Fruit fly (Drosophila melanogaster) whole organism, prepupa: ENCODE data around the gene Nepl21.

Source experiments
- Blimp-1 ChIP-seq: fragments of 200-800 bp; sonication (Bioruptor generic); optimal IDR thresholded peaks from 3 replicates; lab custom pipeline; 2017; ENCODE audit warnings: missing biosample characterization, missing genetic modification characterization, mild to moderate bottlenecking, moderate library complexity, missing genetic modification reagents
- CG11294 ChIP-seq: fragments of 200-800 bp; sonication (Bioruptor generic); IDR thresholded peaks from 2 replicates; pipeline ENCODE4 v1.3.6; 2022; ENCODE audit warnings: missing biosample characterization, missing genetic modification characterization
- CG11902 ChIP-seq: fragments of 200-800 bp; sonication (Bioruptor generic); optimal IDR thresholded peaks from 3 replicates; lab custom pipeline; 2016; ENCODE audit warnings: missing biosample characterization, missing genetic modification characterization
- CG15336 ChIP-seq: fragments of 200-800 bp; sonication (Bioruptor generic); IDR thresholded peaks from 2 replicates; pipeline ENCODE4 v1.3.6; 2022; ENCODE audit warnings: missing biosample characterization, missing genetic modification characterization
- CG1621 ChIP-seq: fragments of 200-800 bp; sonication (Bioruptor generic); optimal IDR thresholded peaks from 3 replicates; lab custom pipeline; 2018; ENCODE audit warnings: missing biosample characterization, mild to moderate bottlenecking, missing genetic modification characterization
- CG16779 ChIP-seq: fragments of 200-800 bp; sonication (Bioruptor generic); optimal IDR thresholded peaks from 3 replicates; lab custom pipeline; 2017; ENCODE audit warnings: missing biosample characterization, mild to moderate bottlenecking, missing genetic modification characterization
- CG31627 ChIP-seq: fragments of 200-800 bp; sonication (Bioruptor generic); optimal IDR thresholded peaks from 3 replicates; lab custom pipeline; 2016; ENCODE audit warnings: missing biosample characterization, missing genetic modification characterization
- CG32006 ChIP-seq: fragments of 200-800 bp; sonication (Bioruptor generic); optimal IDR thresholded peaks from 3 replicates; lab custom pipeline; 2017; ENCODE audit warnings: missing biosample characterization, mild to moderate bottlenecking, missing genetic modification characterization
- CG34406 ChIP-seq: fragments of 200-800 bp; sonication (Bioruptor generic); optimal IDR thresholded peaks from 3 replicates; lab custom pipeline; 2016; ENCODE audit warnings: missing biosample characterization, missing genetic modification characterization
- CG3919 ChIP-seq: fragments of 200-800 bp; sonication (Bioruptor generic); optimal IDR thresholded peaks from 3 replicates; lab custom pipeline; 2016; ENCODE audit warnings: missing biosample characterization, missing genetic modification characterization
- CG4318 ChIP-seq: fragments of 200-800 bp; sonication (Bioruptor generic); optimal IDR thresholded peaks from 3 replicates; lab custom pipeline; 2017; ENCODE audit warnings: missing biosample characterization, mild to moderate bottlenecking, missing genetic modification characterization
- CG6163 ChIP-seq: fragments of 200-800 bp; sonication (Bioruptor generic); IDR thresholded peaks from 3 replicates; pipeline ENCODE4 v1.3.6; 2022; ENCODE audit warnings: missing biosample characterization, missing genetic modification characterization
- CG6276 ChIP-seq: fragments of 200-800 bp; sonication (Bioruptor generic); optimal IDR thresholded peaks from 2 replicates; lab custom pipeline; 2017; ENCODE audit warnings: missing biosample characterization, mild to moderate bottlenecking, missing genetic modification characterization
- CG6792 ChIP-seq: fragments of 200-800 bp; sonication (Bioruptor generic); optimal IDR thresholded peaks from 3 replicates; lab custom pipeline; 2016; ENCODE audit warnings: missing biosample characterization, missing genetic modification characterization
- CG6808 ChIP-seq: fragments of 200-800 bp; sonication (Bioruptor generic); optimal IDR thresholded peaks from 3 replicates; lab custom pipeline; 2017; ENCODE audit warnings: missing biosample characterization, missing genetic modification characterization, mild to moderate bottlenecking, moderate library complexity, missing genetic modification reagents
- CG6854 ChIP-seq: fragments of 200-800 bp; sonication (Bioruptor generic); optimal IDR thresholded peaks from 2 replicates; lab custom pipeline; 2017; ENCODE audit warnings: missing biosample characterization, mild to moderate bottlenecking, missing genetic modification characterization
- CG7368 ChIP-seq: fragments of 200-800 bp; sonication (Bioruptor generic); optimal IDR thresholded peaks from 3 replicates; lab custom pipeline; 2016; ENCODE audit warnings: missing biosample characterization, missing genetic modification characterization
- CG8119 ChIP-seq: fragments of 200-800 bp; sonication (Bioruptor generic); IDR thresholded peaks from 3 replicates; pipeline ENCODE4 v1.3.6; 2022; ENCODE audit warnings: missing biosample characterization, missing genetic modification characterization
- CG8319 ChIP-seq: fragments of 200-800 bp; sonication (Bioruptor generic); optimal IDR thresholded peaks from 3 replicates; lab custom pipeline; 2016; ENCODE audit warnings: missing biosample characterization, missing genetic modification characterization
- CG8632 ChIP-seq: fragments of 200-800 bp; sonication (Bioruptor generic); optimal IDR thresholded peaks from 3 replicates; lab custom pipeline; 2016; ENCODE audit warnings: missing biosample characterization, missing genetic modification characterization
- CG9139 ChIP-seq: fragments of 200-800 bp; sonication (Bioruptor generic); optimal IDR thresholded peaks from 3 replicates; lab custom pipeline; 2017; ENCODE audit warnings: missing biosample characterization, mild to moderate bottlenecking, missing genetic modification characterization
- Eip75B ChIP-seq: fragments of 200-800 bp; sonication (Bioruptor generic); optimal IDR thresholded peaks from 3 replicates; lab custom pipeline; 2016; ENCODE audit warnings: missing biosample characterization, missing genetic modification characterization
- Eip78C ChIP-seq: fragments of 200-800 bp; sonication (Bioruptor generic); peaks from one replicate; lab custom pipeline; 2016; ENCODE audit warnings: missing biosample characterization, missing genetic modification characterization
- Eip93F ChIP-seq: fragments of 200-800 bp; sonication (Bioruptor generic); optimal IDR thresholded peaks from 2 replicates; lab custom pipeline; 2016; ENCODE audit warnings: missing biosample characterization, mild to moderate bottlenecking, missing genetic modification characterization
- Ets21C ChIP-seq: fragments of 200-800 bp; sonication (Bioruptor generic); optimal IDR thresholded peaks from 3 replicates; lab custom pipeline; 2016; ENCODE audit warnings: missing biosample characterization, missing genetic modification characterization
- Ets96B ChIP-seq: fragments of 200-800 bp; optimal IDR thresholded peaks from 2 replicates; lab custom pipeline; 2019; ENCODE audit warnings: missing biosample characterization, mild to moderate bottlenecking, missing genetic modification characterization, moderate library complexity
- Gug ChIP-seq: fragments of 200-800 bp; sonication (Bioruptor generic); IDR thresholded peaks from 2 replicates; pipeline ENCODE4 v1.3.6; 2022; ENCODE audit warnings: missing biosample characterization, missing genetic modification characterization
- Hr38 ChIP-seq: sonication (Bioruptor generic); optimal IDR thresholded peaks from 2 replicates; lab custom pipeline; 2016; ENCODE audit warnings: missing biosample characterization, missing genetic modification characterization
- Hr4 ChIP-seq: fragments of 200-800 bp; sonication (Bioruptor generic); optimal IDR thresholded peaks from 3 replicates; lab custom pipeline; 2016; ENCODE audit warnings: missing biosample characterization, missing genetic modification characterization
- Lpt ChIP-seq: fragments of 200-800 bp; sonication (Bioruptor generic); optimal IDR thresholded peaks from 3 replicates; lab custom pipeline; 2016; ENCODE audit warnings: missing biosample characterization, missing genetic modification characterization
- Met ChIP-seq: fragments of 200-800 bp; sonication (Bioruptor generic); optimal IDR thresholded peaks from 3 replicates; lab custom pipeline; 2016; ENCODE audit warnings: missing biosample characterization, missing genetic modification characterization
- OdsH ChIP-seq: fragments of 200-800 bp; sonication (Bioruptor generic); optimal IDR thresholded peaks from 3 replicates; lab custom pipeline; 2016; ENCODE audit warnings: missing biosample characterization, missing genetic modification characterization
- Smox ChIP-seq: fragments of 200-800 bp; sonication (Bioruptor generic); optimal IDR thresholded peaks from 3 replicates; lab custom pipeline; 2016; ENCODE audit warnings: missing biosample characterization, missing genetic modification characterization
- Sox14 ChIP-seq: fragments of 200-800 bp; sonication (Bioruptor generic); optimal IDR thresholded peaks from 3 replicates; lab custom pipeline; 2016; ENCODE audit warnings: missing biosample characterization, missing genetic modification characterization
- Sox15 ChIP-seq: fragments of 200-800 bp; sonication (Bioruptor generic); optimal IDR thresholded peaks from 3 replicates; lab custom pipeline; 2016; ENCODE audit warnings: missing biosample characterization, missing genetic modification characterization
- acj6 ChIP-seq: fragments of 200-800 bp; sonication (Bioruptor generic); optimal IDR thresholded peaks from 3 replicates; lab custom pipeline; 2016; ENCODE audit warnings: missing biosample characterization, missing genetic modification characterization
- cyc ChIP-seq: fragments of 200-800 bp; sonication (Bioruptor generic); optimal IDR thresholded peaks from 3 replicates; lab custom pipeline; 2016; ENCODE audit warnings: missing biosample characterization, missing genetic modification characterization
- dac ChIP-seq: fragments of 200-800 bp; sonication (Bioruptor generic); optimal IDR thresholded peaks from 2 replicates; lab custom pipeline; 2017; ENCODE audit warnings: missing biosample characterization, mild to moderate bottlenecking, missing genetic modification characterization
- eg ChIP-seq: fragments of 200-800 bp; sonication (Bioruptor generic); IDR thresholded peaks from 3 replicates; pipeline ENCODE4 v1.3.6; 2022; ENCODE audit warnings: missing biosample characterization, missing genetic modification characterization
- esn ChIP-seq: fragments of 200-800 bp; sonication (Bioruptor generic); optimal IDR thresholded peaks from 2 replicates; lab custom pipeline; 2016; ENCODE audit warnings: missing biosample characterization, mild to moderate bottlenecking, missing genetic modification characterization, moderate library complexity
- fd85E ChIP-seq: fragments of 200-800 bp; sonication (Bioruptor generic); optimal IDR thresholded peaks from 3 replicates; lab custom pipeline; 2016; ENCODE audit warnings: missing biosample characterization, missing genetic modification characterization
- fkh ChIP-seq: fragments of 200-800 bp; sonication (Bioruptor generic); optimal IDR thresholded peaks from 3 replicates; lab custom pipeline; 2017; ENCODE audit warnings: missing biosample characterization, mild to moderate bottlenecking, missing genetic modification characterization, moderate library complexity
- salr ChIP-seq, 2 experiments: fragments of 200-800 bp; sonication (Bioruptor generic); optimal IDR thresholded peaks; 3 replicates each; lab custom pipeline; 2016 to 2018; ENCODE audit warnings: missing biosample characterization in 2 of 2, missing genetic modification characterization in 2 of 2, mild to moderate bottlenecking in 1 of 2
- ss ChIP-seq, 2 experiments: fragments of 200-800 bp; sonication (Bioruptor generic); optimal IDR thresholded peaks; 2 replicates in 1 of 2; 3 replicates in 1 of 2; lab custom pipeline; 2017 to 2018; ENCODE audit warnings: mild to moderate bottlenecking in 2 of 2, missing biosample characterization in 2 of 2, missing genetic modification characterization in 2 of 2, moderate library complexity in 1 of 2
- svp ChIP-seq: fragments of 200-800 bp; sonication (Bioruptor generic); peaks from one replicate; lab custom pipeline; 2016; ENCODE audit warnings: missing biosample characterization, missing genetic modification characterization
- topi ChIP-seq: fragments of 200-800 bp; sonication (Bioruptor generic); optimal IDR thresholded peaks from 3 replicates; lab custom pipeline; 2016; ENCODE audit warnings: missing biosample characterization, missing genetic modification characterization
- vri ChIP-seq: fragments of 200-800 bp; sonication (Bioruptor generic); optimal IDR thresholded peaks from 3 replicates; lab custom pipeline; 2016; ENCODE audit warnings: missing biosample characterization, mild to moderate bottlenecking, missing genetic modification characterization

Gene Nepl21

dm6 chr3R:28891513-28892097, 8.1 kb downstream of the Nepl21 start:
- peak; percentile 65 for TF ChIP-seq CG6163 (GFP tag; lab: Robert Waterston, UW)
- peak; percentile 26 for TF ChIP-seq esn (GFP tag; lab: Kevin White, UChicago)
- no peak for TF ChIP-seq Hr38 (GFP tag; lab: Kevin White, UChicago)
- TF ChIP-seq OdsH (GFP tag; lab: Kevin White, UChicago), result no peak
- TF ChIP-seq CG6808, result no peak
- TF ChIP-seq Hr4 (GFP tag; lab: Kevin White, UChicago), result no peak
- peak; percentile 46; the same call in 1 of the 3 replicates for TF ChIP-seq eg (GFP tag; lab: Robert Waterston, UW)
- no peak for TF ChIP-seq CG4318 (GFP tag; lab: Kevin White, UChicago)
- no peak for TF ChIP-seq CG11902 (GFP tag; lab: Kevin White, UChicago)
- TF ChIP-seq topi (GFP tag; lab: Kevin White, UChicago), result no peak
- no peak for TF ChIP-seq Ets96B (tag; lab: Kevin White, UChicago)
- no peak for TF ChIP-seq Lpt (GFP tag; lab: Kevin White, UChicago)
- TF ChIP-seq dac (GFP tag; lab: Kevin White, UChicago), result no peak
- TF ChIP-seq fd85E, result no peak
- no peak for TF ChIP-seq CG8632
- TF ChIP-seq CG1621 (tag; lab: Kevin White, UChicago), result peak; percentile 8
- TF ChIP-seq Eip78C (GFP tag; lab: Kevin White, UChicago), result peak; percentile 56
- no peak for TF ChIP-seq Blimp-1
- peak; percentile 8 for TF ChIP-seq Met
- TF ChIP-seq CG6276, result peak; percentile 21
- TF ChIP-seq CG3919 (GFP tag; lab: Kevin White, UChicago), result peak; percentile 64
- TF ChIP-seq CG15336 (GFP tag; lab: Robert Waterston, UW), result peak; percentile 45; the same call in 1 of the 2 replicates
- TF ChIP-seq Eip93F (GFP tag; lab: Kevin White, UChicago), result no peak
- no peak for TF ChIP-seq salr (GFP tag; optimal IDR thresholded peaks at IDR 0.05; lab: Kevin White, UChicago)
- TF ChIP-seq CG11294, result no peak
- no peak for TF ChIP-seq Ets21C (GFP tag; lab: Kevin White, UChicago)
- TF ChIP-seq CG16779 (tag; lab: Kevin White, UChicago), result no peak
- TF ChIP-seq CG8319 (GFP tag; lab: Kevin White, UChicago), result no peak
- TF ChIP-seq Sox14 (GFP tag; lab: Kevin White, UChicago), result peak; percentile 0
- TF ChIP-seq CG31627, result no peak
- no peak for TF ChIP-seq acj6 (GFP tag; lab: Kevin White, UChicago)
- TF ChIP-seq ss (GFP tag; optimal IDR thresholded peaks at IDR 0.05; lab: Kevin White, UChicago), result peak in 1 of 2 experiments; percentile 17
- TF ChIP-seq CG32006 (GFP tag; lab: Kevin White, UChicago), result no peak
- no peak for TF ChIP-seq CG7368 (GFP tag; lab: Kevin White, UChicago)
- TF ChIP-seq Eip75B (GFP tag; lab: Kevin White, UChicago), result no peak
- no peak for TF ChIP-seq Smox
- peak; percentile 54 for TF ChIP-seq svp (GFP tag; lab: Kevin White, UChicago)

dm6 chr3R:28895014-28895413, 11.5 kb downstream of the Nepl21 start:
- TF ChIP-seq Lpt (GFP tag; lab: Kevin White, UChicago) (no peak), CG6792 (no peak), CG3919 (GFP tag; lab: Kevin White, UChicago) (no peak), CG6163 (GFP tag; lab: Robert Waterston, UW) (no peak; the same call in 2 of the 3 replicates), CG34406 (GFP tag; lab: Kevin White, UChicago) (no peak), Eip75B (GFP tag; lab: Kevin White, UChicago) (no peak), svp (GFP tag; lab: Kevin White, UChicago) (peak; percentile 72), cyc (GFP tag; lab: Kevin White, UChicago) (no peak), Sox15 (GFP tag; lab: Kevin White, UChicago) (no peak), CG8119 (GFP tag; lab: Robert Waterston, UW) (no peak), vri (GFP tag; lab: Kevin White, UChicago) (no peak), Hr38 (GFP tag; lab: Kevin White, UChicago) (no peak), esn (GFP tag; lab: Kevin White, UChicago) (no peak), Gug (GFP tag; lab: Robert Waterston, UW) (no peak), fkh (no peak), CG9139 (GFP tag; lab: Kevin White, UChicago) (no peak), ss (GFP tag; optimal IDR thresholded peaks at IDR 0.05; lab: Kevin White, UChicago) (peak; percentile 29 to 57), CG15336 (GFP tag; lab: Robert Waterston, UW) (no peak), Sox14 (GFP tag; lab: Kevin White, UChicago) (no peak), CG1621 (tag; lab: Kevin White, UChicago) (no peak), CG6854 (no peak), acj6 (GFP tag; lab: Kevin White, UChicago) (no peak), Eip78C (GFP tag; lab: Kevin White, UChicago) (peak; percentile 47), dac (GFP tag; lab: Kevin White, UChicago) (no peak)
